Fruit fly (Drosophila melanogaster): ENCODE measurements around the gene CG8673.
A peak's percentile ranks its signal among the peaks of the same experiment; 100 is the strongest.

CG8673 gene

DNA sequence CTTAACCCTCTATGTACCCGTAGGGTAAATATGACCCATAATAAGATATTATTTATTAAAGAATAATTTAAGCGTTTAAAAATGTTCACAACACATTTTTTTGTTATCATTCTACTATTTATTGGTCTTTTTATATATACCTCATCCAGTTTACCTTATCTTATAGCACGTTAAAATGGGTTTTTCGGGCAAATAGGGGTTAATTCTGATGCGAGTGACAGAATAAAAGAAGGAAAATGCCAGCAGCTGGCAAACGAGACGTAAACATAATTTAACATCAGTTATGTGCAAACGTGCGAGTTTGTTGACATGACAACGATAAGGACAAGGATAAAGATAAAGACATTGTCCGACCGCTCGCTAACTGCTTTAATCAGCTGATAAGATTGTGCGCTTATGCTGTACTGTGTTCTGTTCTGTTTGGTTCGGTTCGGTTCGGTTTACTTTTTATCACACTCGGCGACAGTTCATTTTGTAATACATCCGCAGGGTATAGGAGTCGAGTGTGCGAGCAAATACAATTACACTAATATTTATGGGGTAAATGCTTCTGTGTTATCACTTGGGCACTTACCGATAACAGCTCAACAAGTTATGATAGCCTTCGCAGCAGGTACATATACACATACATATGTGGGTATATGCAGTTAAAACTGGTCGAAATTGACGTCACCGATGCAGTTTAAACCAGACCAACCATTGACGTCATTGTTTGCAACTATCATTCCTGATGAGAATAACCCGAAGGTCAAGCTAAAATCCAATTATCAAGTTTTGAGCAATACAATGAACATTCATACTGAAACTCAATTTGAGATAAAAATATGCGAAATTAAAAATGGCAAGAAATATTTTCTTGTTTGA lies 23.4 kb upstream of the CG8673 start (continued):
- TF ChIP-seq salr (GFP tag; optimal IDR thresholded peaks at IDR 0.05) (no peak), pdm3 (GFP tag; optimal IDR thresholded peaks at IDR 0.05) (peak; percentile 46), CG8119 (GFP tag; IDR thresholded peaks at IDR 0.05) (peak; percentile 56; the same call in 2 of the 3 replicates), CG8319 (GFP tag; optimal IDR thresholded peaks at IDR 0.05) (no peak), eg (GFP tag; IDR thresholded peaks at IDR 0.05) (no peak), spab (GFP tag; optimal IDR thresholded peaks at IDR 0.05) (peak; percentile 9), fd59A (GFP tag; optimal IDR thresholded peaks at IDR 0.05) (no peak), Eip78C (GFP tag) (peak; percentile 75), CG6854 (GFP tag; optimal IDR thresholded peaks at IDR 0.05) (no peak), net (GFP tag; optimal IDR thresholded peaks at IDR 0.05) (no peak), Sox15 (GFP tag; optimal IDR thresholded peaks at IDR 0.05) (peak; percentile 13), CG32006 (GFP tag; optimal IDR thresholded peaks at IDR 0.05) (no peak), Eip93F (GFP tag; optimal IDR thresholded peaks at IDR 0.05) (peak; percentile 26), CG16779 (tag; optimal IDR thresholded peaks at IDR 0.05) (no peak), cyc (GFP tag; optimal IDR thresholded peaks at IDR 0.05) (peak; percentile 42), OdsH (GFP tag; optimal IDR thresholded peaks at IDR 0.05) (peak; percentile 50), CG31627 (GFP tag; optimal IDR thresholded peaks at IDR 0.05) (no peak), Hr38 (GFP tag; optimal IDR thresholded peaks at IDR 0.05) (no peak), CG11294 (GFP tag; IDR thresholded peaks at IDR 0.05) (no peak), Hr4 (GFP tag; optimal IDR thresholded peaks at IDR 0.05) (peak; percentile 15), esn (GFP tag; optimal IDR thresholded peaks at IDR 0.05) (peak; percentile 45), CG6808 (GFP tag; optimal IDR thresholded peaks at IDR 0.05) (peak; percentile 11), CG8632 (GFP tag; optimal IDR thresholded peaks at IDR 0.05) (peak; percentile 8), Sox102F (GFP tag; optimal IDR thresholded peaks at IDR 0.05) (no peak), achi (GFP tag; optimal IDR thresholded peaks at IDR 0.05) (peak; percentile 30), vri (GFP tag; optimal IDR thresholded peaks at IDR 0.05) (peak; percentile 97), Lpt (GFP tag; optimal IDR thresholded peaks at IDR 0.05) (no peak), CG34406 (GFP tag; optimal IDR thresholded peaks at IDR 0.05) (peak; percentile 44), CG15336 (GFP tag; IDR thresholded peaks at IDR 0.05) (peak; percentile 56), CG11902 (GFP tag; optimal IDR thresholded peaks at IDR 0.05) (no peak), CG9139 (GFP tag; optimal IDR thresholded peaks at IDR 0.05) (no peak), acj6 (GFP tag; optimal IDR thresholded peaks at IDR 0.05) (peak; percentile 26), dac (GFP tag; optimal IDR thresholded peaks at IDR 0.05) (no peak), CG6163 (GFP tag; IDR thresholded peaks at IDR 0.05) (no peak), topi (GFP tag; optimal IDR thresholded peaks at IDR 0.05) (peak; percentile 33), Smox (GFP tag; optimal IDR thresholded peaks at IDR 0.05) (peak; percentile 59)

dm6 chr2L:8103073-8103472 lies 21.1 kb upstream of the CG8673 start:
- TF ChIP-seq pdm3 (GFP tag; optimal IDR thresholded peaks at IDR 0.05) (no peak), CG3919 (GFP tag; optimal IDR thresholded peaks at IDR 0.05) (no peak), CG8119 (GFP tag; IDR thresholded peaks at IDR 0.05) (no peak), Hr38 (GFP tag; optimal IDR thresholded peaks at IDR 0.05) (no peak), dsx (GFP tag; optimal IDR thresholded peaks at IDR 0.05; ENCODE audit: poor library complexity, severe bottlenecking) (no peak), Eip93F (GFP tag; optimal IDR thresholded peaks at IDR 0.05) (no peak), Gug (GFP tag; IDR thresholded peaks at IDR 0.05) (no peak), vri (GFP tag; optimal IDR thresholded peaks at IDR 0.05) (no peak), Eip75B (GFP tag; optimal IDR thresholded peaks at IDR 0.05) (no peak), Lpt (GFP tag; optimal IDR thresholded peaks at IDR 0.05) (no peak), Met (GFP tag; optimal IDR thresholded peaks at IDR 0.05) (no peak), Sox14 (GFP tag; optimal IDR thresholded peaks at IDR 0.05) (no peak), eg (GFP tag; IDR thresholded peaks at IDR 0.05) (no peak), CG32006 (GFP tag; optimal IDR thresholded peaks at IDR 0.05) (no peak), ss (GFP tag; optimal IDR thresholded peaks at IDR 0.05) (no peak), Blimp-1 (GFP tag; optimal IDR thresholded peaks at IDR 0.05) (no peak), Hr4 (GFP tag; optimal IDR thresholded peaks at IDR 0.05) (no peak), Ets96B (tag; optimal IDR thresholded peaks at IDR 0.05) (no peak), cyc (GFP tag; optimal IDR thresholded peaks at IDR 0.05) (no peak)

Measured in whole organism, prepupa.